Fruit fly (Drosophila melanogaster): Measurements from ENCODE around the gene CG9399.
A peak's percentile ranks its signal among the peaks of the same experiment; 100 is the strongest.

CG9399 gene

dm6 chr3R:9598099-9598498, 24.1 kb upstream of the CG9399 start (continued):
- peak; percentile 66 for TF ChIP-seq CG8388 (GFP tag; optimal IDR thresholded peaks at IDR 0.05)
- peak; percentile 78 for TF ChIP-seq gem (tag; optimal IDR thresholded peaks at IDR 0.05)
- no peak for TF ChIP-seq Dip3 (GFP tag; optimal IDR thresholded peaks at IDR 0.05)
- no peak for TF ChIP-seq B-H2 (GFP tag; optimal IDR thresholded peaks at IDR 0.05)
- TF ChIP-seq h (optimal IDR thresholded peaks at IDR 0.05): no peak
- TF ChIP-seq Kr (GFP tag; optimal IDR thresholded peaks at IDR 0.05): no peak
- TF ChIP-seq NfI (GFP tag; optimal IDR thresholded peaks at IDR 0.05): peak; percentile 30
- TF ChIP-seq CG1832 (GFP tag; optimal IDR thresholded peaks at IDR 0.05): no peak
- no peak for TF ChIP-seq otp (GFP tag; IDR thresholded peaks at IDR 0.05)
- TF ChIP-seq dpn (GFP tag; optimal IDR thresholded peaks at IDR 0.05): peak in 1 of 2 experiments; percentile 20
- no peak for TF ChIP-seq CG13624 (GFP tag; optimal IDR thresholded peaks at IDR 0.05)
- TF ChIP-seq kay (GFP tag; optimal IDR thresholded peaks at IDR 0.05): no peak
- peak; percentile 20; the same call in 1 of the 2 replicates for TF ChIP-seq sob (GFP tag; IDR thresholded peaks at IDR 0.05)
- peak; percentile 65 for TF ChIP-seq CG31441 (GFP tag; IDR thresholded peaks at IDR 0.05)
- TF ChIP-seq CG1233 (GFP tag; optimal IDR thresholded peaks at IDR 0.05): no peak
- TF ChIP-seq Doc3 (GFP tag; IDR thresholded peaks at IDR 0.05; ENCODE audit: partially characterized antibody): no peak
- TF ChIP-seq Atf3 (GFP tag; optimal IDR thresholded peaks at IDR 0.05): peak; percentile 51
- TF ChIP-seq odd (GFP tag; optimal IDR thresholded peaks at IDR 0.05): no peak
- peak; percentile 28 for TF ChIP-seq CG6813 (GFP tag; optimal IDR thresholded peaks at IDR 0.05)
- no peak for TF ChIP-seq ro (GFP tag; IDR thresholded peaks at IDR 0.05)
- no peak for TF ChIP-seq CG14965 (GFP tag; optimal IDR thresholded peaks at IDR 0.05; ENCODE audit: borderline replicate concordance)
- peak; percentile 38; the same call in 1 of the 2 replicates for TF ChIP-seq CG10366 (GFP tag; IDR thresholded peaks at IDR 0.05)
- TF ChIP-seq CG15269 (tag; optimal IDR thresholded peaks at IDR 0.05): peak; percentile 13
- TF ChIP-seq CG12744 (GFP tag; optimal IDR thresholded peaks at IDR 0.05): no peak
- TF ChIP-seq HLH3B (GFP tag; IDR thresholded peaks at IDR 0.05): 0 out of 2 replicates have a peak, but pooled peaks have one; percentile 31
- TF ChIP-seq oc (tag; optimal IDR thresholded peaks at IDR 0.05): peak; percentile 44
- peak; percentile 75 for TF ChIP-seq fd96Cb (tag; optimal IDR thresholded peaks at IDR 0.05)
- no peak for TF ChIP-seq CG9932 (GFP tag; IDR thresholded peaks at IDR 0.05)
- TF ChIP-seq ATbp (GFP tag; optimal IDR thresholded peaks at IDR 0.05): peak; percentile 46
- TF ChIP-seq tna (GFP tag; IDR thresholded peaks at IDR 0.05; ENCODE audit: partially characterized antibody): no peak
- peak; percentile 33 for TF ChIP-seq NC2α (GFP tag; optimal IDR thresholded peaks at IDR 0.05)
- no peak for TF ChIP-seq Doc2 (GFP tag; IDR thresholded peaks at IDR 0.05)
- peak; percentile 53 for TF ChIP-seq CG8359 (GFP tag; optimal IDR thresholded peaks at IDR 0.05; ENCODE audit: borderline replicate concordance)
- TF ChIP-seq Usf (GFP tag; optimal IDR thresholded peaks at IDR 0.05): no peak
- TF ChIP-seq bsh (GFP tag; optimal IDR thresholded peaks at IDR 0.05): peak; percentile 67 to 83
- no peak for TF ChIP-seq rib (GFP tag; IDR thresholded peaks at IDR 0.05)
- TF ChIP-seq ems (GFP tag; optimal IDR thresholded peaks at IDR 0.05): no peak
- TF ChIP-seq CG4360 (GFP tag; IDR thresholded peaks at IDR 0.05): no peak
- TF ChIP-seq repo (GFP tag; optimal IDR thresholded peaks at IDR 0.05): no peak
- TF ChIP-seq jing (GFP tag; optimal IDR thresholded peaks at IDR 0.05): peak; percentile 54
- TF ChIP-seq Poxn (GFP tag; IDR thresholded peaks at IDR 0.05): no peak
- TF ChIP-seq bbx (GFP tag; IDR thresholded peaks at IDR 0.05; ENCODE audit: partially characterized antibody): no peak
- TF ChIP-seq nerfin-2 (GFP tag; IDR thresholded peaks at IDR 0.05; ENCODE audit: partially characterized antibody): no peak
- no peak for TF ChIP-seq CG11093 (GFP tag; IDR thresholded peaks at IDR 0.05)
- no peak for TF ChIP-seq CG6854 (GFP tag; optimal IDR thresholded peaks at IDR 0.05)
- TF ChIP-seq sqz (GFP tag; optimal IDR thresholded peaks at IDR 0.05): no peak
- peak; percentile 18; the same call in 1 of the 2 replicates for TF ChIP-seq CG14441 (GFP tag; IDR thresholded peaks at IDR 0.05)
- peak; percentile 39 for TF ChIP-seq CG18619 (GFP tag; optimal IDR thresholded peaks at IDR 0.05)
- TF ChIP-seq Spps (tag; optimal IDR thresholded peaks at IDR 0.05): peak; percentile 62
- peak; percentile 47 for TF ChIP-seq CG13424 (tag; optimal IDR thresholded peaks at IDR 0.05)
- TF ChIP-seq CkIIα-i1 (GFP tag; IDR thresholded peaks at IDR 0.05): no peak

All from whole organism, embryonic.